Fruit fly (Drosophila melanogaster): ENCODE measurements around the gene GAA1.

GAA1 gene

dm6 chrX:5918499-5919126, 45.5 kb upstream of the GAA1 start (continued):
- TF ChIP-seq C15 (GFP tag; IDR thresholded peaks at IDR 0.05) = peak; percentile 99
- peak; percentile 96 for TF ChIP-seq fd64A (GFP tag; optimal IDR thresholded peaks at IDR 0.05)
- peak; percentile 84 for TF ChIP-seq CG14860 (GFP tag; IDR thresholded peaks at IDR 0.05; ENCODE audit: partially characterized antibody)
- peak; percentile 99 for TF ChIP-seq BtbVII (GFP tag; optimal IDR thresholded peaks at IDR 0.05)
- TF ChIP-seq Usf (GFP tag; optimal IDR thresholded peaks at IDR 0.05) = peak; percentile 98
- peak; percentile 98 for TF ChIP-seq B-H2 (GFP tag; optimal IDR thresholded peaks at IDR 0.05)
- TF ChIP-seq Side (GFP tag; optimal IDR thresholded peaks at IDR 0.05) = peak; percentile 99
- peak; percentile 98 for TF ChIP-seq CG1602 (GFP tag; optimal IDR thresholded peaks at IDR 0.05)
- peak; percentile 94 for TF ChIP-seq run (tag; optimal IDR thresholded peaks at IDR 0.05)
- TF ChIP-seq CG4820 (GFP tag; optimal IDR thresholded peaks at IDR 0.05) = peak; percentile 98
- TF ChIP-seq CG4854 (GFP tag; optimal IDR thresholded peaks at IDR 0.05) = peak; percentile 96
- peak; percentile 61 for TF ChIP-seq unc-4 (GFP tag; IDR thresholded peaks at IDR 0.05; ENCODE audit: partially characterized antibody)
- TF ChIP-seq CG17361 (GFP tag; IDR thresholded peaks at IDR 0.05) = peak; percentile 97
- peak; percentile 98 for TF ChIP-seq CG2712 (tag; optimal IDR thresholded peaks at IDR 0.05)
- TF ChIP-seq Deaf1 (tag; optimal IDR thresholded peaks at IDR 0.05) = peak; percentile 85
- TF ChIP-seq grn (GFP tag; optimal IDR thresholded peaks at IDR 0.05) = peak; percentile 85
- peak; percentile 98 for TF ChIP-seq Nf-YA (GFP tag; IDR thresholded peaks at IDR 0.05)
- peak; percentile 98 for TF ChIP-seq luna (GFP tag; optimal IDR thresholded peaks at IDR 0.05)
- peak; percentile 98 for TF ChIP-seq CG12391 (tag; optimal IDR thresholded peaks at IDR 0.05)
- peak; percentile 99 for TF ChIP-seq CoRest (tag; optimal IDR thresholded peaks at IDR 0.05)
- peak; percentile 92 for TF ChIP-seq Bdp1 (GFP tag; optimal IDR thresholded peaks at IDR 0.05)
- TF ChIP-seq repo (GFP tag; optimal IDR thresholded peaks at IDR 0.05) = peak; percentile 98
- TF ChIP-seq Drgx (GFP tag; IDR thresholded peaks at IDR 0.05) = peak; percentile 99
- peak; percentile 98 for TF ChIP-seq sens-2 (GFP tag; IDR thresholded peaks at IDR 0.05)
- TF ChIP-seq Blimp-1 (GFP tag; optimal IDR thresholded peaks at IDR 0.05) = peak; percentile 96
- peak; percentile 95 for TF ChIP-seq CG4328 (GFP tag; optimal IDR thresholded peaks at IDR 0.05)
- TF ChIP-seq lmd (GFP tag; IDR thresholded peaks at IDR 0.05) = peak; percentile 100
- TF ChIP-seq tap (tag; optimal IDR thresholded peaks at IDR 0.05) = peak; percentile 97
- TF ChIP-seq gfzf (GFP tag; optimal IDR thresholded peaks at IDR 0.05) = peak; percentile 30
- peak; percentile 97 for TF ChIP-seq gsb-n (tag; optimal IDR thresholded peaks at IDR 0.05)
- TF ChIP-seq CG12104 (GFP tag; optimal IDR thresholded peaks at IDR 0.05) = peak; percentile 96
- peak; percentile 100 for TF ChIP-seq CG2120 (GFP tag; optimal IDR thresholded peaks at IDR 0.05)
- TF ChIP-seq CG1529 (GFP tag; optimal IDR thresholded peaks at IDR 0.05) = peak; percentile 98
- peak; percentile 98 for TF ChIP-seq Fer2 (tag; optimal IDR thresholded peaks at IDR 0.05)
- no peak for TF ChIP-seq lov (optimal IDR thresholded peaks at IDR 0.05)
- TF ChIP-seq lov (GFP tag; IDR thresholded peaks at IDR 0.05) = peak; percentile 99
- no peak for TF ChIP-seq CG8478 (optimal IDR thresholded peaks at IDR 0.05)
- peak; percentile 100 for TF ChIP-seq rib (GFP tag; IDR thresholded peaks at IDR 0.05)
- TF ChIP-seq seq (GFP tag; IDR thresholded peaks at IDR 0.05) = peak; percentile 99
- peak; percentile 99 for TF ChIP-seq CG15269 (tag; optimal IDR thresholded peaks at IDR 0.05)
- TF ChIP-seq Optix (GFP tag; IDR thresholded peaks at IDR 0.05) = peak; percentile 99
- TF ChIP-seq CG11723 (GFP tag; optimal IDR thresholded peaks at IDR 0.05) = peak; percentile 98
- TF ChIP-seq Dll (GFP tag; IDR thresholded peaks at IDR 0.05; ENCODE audit: partially characterized antibody) = 0 out of 4 replicates have a peak, but pooled peaks have one; percentile 50
- peak; percentile 93 for TF ChIP-seq corto (GFP tag; optimal IDR thresholded peaks at IDR 0.05)
- TF ChIP-seq pan (optimal IDR thresholded peaks at IDR 0.05) = no peak
- peak in 1 of 2 experiments; percentile 99 for TF ChIP-seq pan (GFP tag; optimal IDR thresholded peaks at IDR 0.05 in 1 of 2, IDR thresholded peaks at IDR 0.05 in 1 of 2)
- TF ChIP-seq CG2199 (GFP tag; IDR thresholded peaks at IDR 0.05) = peak; percentile 99
- TF ChIP-seq Trl (optimal IDR thresholded peaks at IDR 0.05) = peak; percentile 89 to 97
- peak; percentile 99 for TF ChIP-seq Trl (GFP tag; optimal IDR thresholded peaks at IDR 0.05)
- TF ChIP-seq CG1647 (GFP tag; optimal IDR thresholded peaks at IDR 0.05) = peak; percentile 98
- peak; percentile 95 for TF ChIP-seq YL-1 (GFP tag; optimal IDR thresholded peaks at IDR 0.05)

Data from whole organism, embryonic.